Fruit fly (Drosophila melanogaster) whole organism, embryonic: ENCODE results near the gene Synd.

Experiments used
- Abd-B ChIP-seq: fragments of 200-800 bp; sonication (Bioruptor generic); optimal IDR thresholded peaks from 2 replicates; lab custom pipeline; 2018; ENCODE audit warnings: missing biosample characterization, mild to moderate bottlenecking, missing genetic modification characterization, moderate library complexity
- Atf6 ChIP-seq: fragments of 200-800 bp; sonication (Bioruptor generic); IDR thresholded peaks from 2 replicates; pipeline ENCODE4 v1.3.6; 2022; ENCODE audit warnings: missing biosample characterization, missing genetic modification characterization
- CG10431 ChIP-seq: fragments of 200-800 bp; sonication (Bioruptor generic); optimal IDR thresholded peaks from 3 replicates; lab custom pipeline; 2018; ENCODE audit warnings: missing biosample characterization, mild to moderate bottlenecking, missing genetic modification characterization
- CG13296 ChIP-seq: fragments of 200-800 bp; sonication (Bioruptor generic); optimal IDR thresholded peaks from 3 replicates; lab custom pipeline; 2018; ENCODE audit warnings: missing biosample characterization, mild to moderate bottlenecking, missing genetic modification characterization
- CG13624 ChIP-seq: fragments of 200-800 bp; sonication (Bioruptor generic); optimal IDR thresholded peaks from 2 replicates; lab custom pipeline; 2016; ENCODE audit warnings: missing biosample characterization, missing genetic modification characterization
- CG15514 ChIP-seq: fragments of 200-800 bp; sonication (Bioruptor generic); optimal IDR thresholded peaks from 3 replicates; lab custom pipeline; 2017; ENCODE audit warnings: missing biosample characterization, missing genetic modification characterization, mild to moderate bottlenecking, moderate library complexity, missing genetic modification reagents
- CG15696 ChIP-seq: fragments of 200-800 bp; sonication (Bioruptor generic); optimal IDR thresholded peaks from 2 replicates; lab custom pipeline; 2019; ENCODE audit warnings: missing biosample characterization, mild to moderate bottlenecking, missing genetic modification characterization, moderate library complexity
- CG1792 ChIP-seq: fragments of 200-800 bp; sonication (Bioruptor generic); optimal IDR thresholded peaks from 2 replicates; lab custom pipeline; 2016; ENCODE audit warnings: missing biosample characterization, missing genetic modification characterization
- CG3065 ChIP-seq: fragments of 200-800 bp; sonication (Bioruptor generic); optimal IDR thresholded peaks from 2 replicates; lab custom pipeline; 2016; ENCODE audit warnings: missing biosample characterization, missing genetic modification characterization
- CG32532 ChIP-seq: fragments of 200-800 bp; sonication (Bioruptor generic); IDR thresholded peaks from 2 replicates; pipeline ENCODE4 v1.3.6; 2022; ENCODE audit warnings: missing biosample characterization, missing genetic modification characterization
- CG32772 ChIP-seq: fragments of 200-800 bp; sonication (Bioruptor generic); IDR thresholded peaks from 2 replicates; pipeline ENCODE4 v1.3.6; 2022; ENCODE audit warnings: missing biosample characterization, missing genetic modification characterization
- CG4328 ChIP-seq: fragments of 200-800 bp; sonication (Bioruptor generic); optimal IDR thresholded peaks from 3 replicates; lab custom pipeline; 2017; ENCODE audit warnings: missing biosample characterization, missing genetic modification reagents, missing genetic modification characterization
- CG6175 ChIP-seq: fragments of 200-800 bp; sonication (Bioruptor generic); IDR thresholded peaks from 3 replicates; pipeline ENCODE4 v1.3.6; 2022; ENCODE audit warnings: missing biosample characterization, missing genetic modification characterization
- CG6254 ChIP-seq: fragments of 200-800 bp; sonication (Bioruptor generic); optimal IDR thresholded peaks from 3 replicates; lab custom pipeline; 2017; ENCODE audit warnings: mild to moderate bottlenecking, missing biosample characterization, missing genetic modification reagents, missing genetic modification characterization
- CG6765 ChIP-seq: fragments of 200-800 bp; sonication (Bioruptor generic); optimal IDR thresholded peaks from 3 replicates; lab custom pipeline; 2017; ENCODE audit warnings: missing biosample characterization, mild to moderate bottlenecking, missing genetic modification characterization
- CG7357 ChIP-seq: fragments of 200-800 bp; sonication (Bioruptor generic); IDR thresholded peaks from 3 replicates; pipeline ENCODE4 v1.3.6; 2022; ENCODE audit warnings: missing biosample characterization, missing genetic modification characterization
- CG7987 ChIP-seq: fragments of 200-800 bp; sonication (Bioruptor generic); optimal IDR thresholded peaks from 2 replicates; lab custom pipeline; 2018; ENCODE audit warnings: missing biosample characterization, mild to moderate bottlenecking, missing genetic modification characterization, moderate library complexity
- CG8089 ChIP-seq: fragments of 200-800 bp; sonication (Bioruptor generic); optimal IDR thresholded peaks from 3 replicates; lab custom pipeline; 2016; ENCODE audit warnings: missing biosample characterization, missing genetic modification characterization
- CG8765 ChIP-seq: fragments of 200-800 bp; sonication (Bioruptor generic); IDR thresholded peaks from 2 replicates; pipeline ENCODE4 v1.3.6; 2022; ENCODE audit warnings: missing biosample characterization, missing genetic modification characterization
- CG8924 ChIP-seq: fragments of 200-800 bp; optimal IDR thresholded peaks from 3 replicates; lab custom pipeline; 2019; ENCODE audit warnings: missing biosample characterization, mild to moderate bottlenecking, missing genetic modification characterization, moderate library complexity
- D19A ChIP-seq: fragments of 200-800 bp; optimal IDR thresholded peaks from 3 replicates; lab custom pipeline; 2019; ENCODE audit warnings: missing biosample characterization, mild to moderate bottlenecking, missing genetic modification characterization, moderate library complexity
- Dbx ChIP-seq: fragments of 200-800 bp; sonication (Bioruptor generic); IDR thresholded peaks from 3 replicates; pipeline ENCODE4 v1.3.6; 2022; ENCODE audit warnings: missing biosample characterization, missing genetic modification characterization
- Doc3 ChIP-seq: fragments of 200-800 bp; sonication (Bioruptor generic); IDR thresholded peaks from 3 replicates; pipeline ENCODE4 v1.3.6; 2022; ENCODE audit warnings: missing biosample characterization, missing genetic modification characterization; ENCODE audit not compliant: partially characterized antibody
- Drgx ChIP-seq: fragments of 200-800 bp; sonication (Bioruptor generic); IDR thresholded peaks from 2 replicates; pipeline ENCODE4 v1.3.6; 2022; ENCODE audit warnings: missing biosample characterization, missing genetic modification characterization
- Fer1 ChIP-seq: fragments of 200-800 bp; sonication (Bioruptor generic); optimal IDR thresholded peaks from 2 replicates; lab custom pipeline; 2017; ENCODE audit warnings: missing biosample characterization, mild to moderate bottlenecking, missing genetic modification characterization
- Gug ChIP-seq: fragments of 200-800 bp; sonication (Bioruptor generic); IDR thresholded peaks from 4 replicates; pipeline ENCODE4 v1.3.6; 2022; ENCODE audit warnings: missing biosample characterization, missing genetic modification characterization
- Hmx ChIP-seq: fragments of 200-800 bp; sonication (Bioruptor generic); optimal IDR thresholded peaks from 2 replicates; lab custom pipeline; 2016; ENCODE audit warnings: missing biosample characterization, missing genetic modification characterization
- Myb ChIP-seq: fragments of 200-800 bp; sonication (Bioruptor generic); optimal IDR thresholded peaks from 2 replicates; lab custom pipeline; 2016; ENCODE audit warnings: missing biosample characterization, missing genetic modification characterization
- PHDP ChIP-seq: fragments of 200-800 bp; sonication (Bioruptor generic); optimal IDR thresholded peaks from 3 replicates; lab custom pipeline; 2018; ENCODE audit warnings: missing biosample characterization, mild to moderate bottlenecking, missing genetic modification characterization, moderate library complexity
- Rfx ChIP-seq: fragments of 200-800 bp; sonication (Bioruptor generic); IDR thresholded peaks from 2 replicates; pipeline ENCODE4 v1.3.6; 2022; ENCODE audit warnings: missing biosample characterization, missing genetic modification characterization
- Side ChIP-seq: fragments of 200-800 bp; sonication (Bioruptor generic); optimal IDR thresholded peaks from 2 replicates; lab custom pipeline; 2016; ENCODE audit warnings: missing biosample characterization, missing genetic modification characterization
- Six4 ChIP-seq: fragments of 200-800 bp; sonication (Bioruptor generic); optimal IDR thresholded peaks from 2 replicates; lab custom pipeline; 2016; ENCODE audit warnings: missing biosample characterization, missing genetic modification characterization
- Stat92E ChIP-seq, 3 experiments: fragments of >200 bp in 2 of 3; fragments of 200-800 bp in 1 of 3; sonication (Bioruptor generic) in 1 of 3; optimal IDR thresholded peaks; 2 replicates each; lab custom pipeline; 2017 to 2019; ENCODE audit warnings: missing biosample characterization in 3 of 3, missing genetic modification characterization in 3 of 3, mild to moderate bottlenecking in 1 of 3, moderate library complexity in 1 of 3
- amos ChIP-seq: fragments of 200-800 bp; sonication (Bioruptor generic); IDR thresholded peaks from 2 replicates; pipeline ENCODE4 v1.3.6; 2022; ENCODE audit warnings: missing biosample characterization, missing genetic modification characterization; ENCODE audit not compliant: partially characterized antibody
- az2 ChIP-seq: fragments of 200-800 bp; sonication (Bioruptor generic); optimal IDR thresholded peaks from 3 replicates; lab custom pipeline; 2016; ENCODE audit warnings: missing biosample characterization, missing genetic modification characterization
- chinmo ChIP-seq: fragments of 200-800 bp; sonication (Bioruptor generic); IDR thresholded peaks from 4 replicates; pipeline ENCODE4 v1.3.6; 2022; ENCODE audit warnings: missing biosample characterization, missing genetic modification characterization; ENCODE audit not compliant: partially characterized antibody
- corto ChIP-seq: fragments of 200-800 bp; sonication (Bioruptor generic); optimal IDR thresholded peaks from 2 replicates; lab custom pipeline; 2016; ENCODE audit warnings: missing biosample characterization, mild to moderate bottlenecking, missing genetic modification characterization, moderate library complexity
- crol ChIP-seq: fragments of 200-800 bp; sonication (Bioruptor generic); IDR thresholded peaks from 2 replicates; pipeline ENCODE4 v1.3.6; 2022; ENCODE audit warnings: missing biosample characterization, missing genetic modification characterization
- danr ChIP-seq: fragments of 200-800 bp; sonication (Bioruptor generic); IDR thresholded peaks from 2 replicates; pipeline ENCODE4 v1.3.6; 2022; ENCODE audit warnings: missing biosample characterization, missing genetic modification characterization
- exex ChIP-seq: fragments of 200-800 bp; sonication (Bioruptor generic); optimal IDR thresholded peaks from 4 replicates; lab custom pipeline; 2018; ENCODE audit warnings: missing biosample characterization, mild to moderate bottlenecking, missing genetic modification characterization, moderate library complexity
- fd96Cb ChIP-seq: fragments of 200-800 bp; sonication (Bioruptor generic); optimal IDR thresholded peaks from 2 replicates; lab custom pipeline; 2018; ENCODE audit warnings: missing biosample characterization, mild to moderate bottlenecking, missing genetic modification characterization, moderate library complexity
- fu2 ChIP-seq: fragments of 200-800 bp; sonication (Bioruptor generic); optimal IDR thresholded peaks from 2 replicates; lab custom pipeline; 2016; ENCODE audit warnings: missing biosample characterization, missing genetic modification characterization
- gcm ChIP-seq: fragments of 200-800 bp; sonication (Bioruptor generic); optimal IDR thresholded peaks from 2 replicates; lab custom pipeline; 2019; ENCODE audit warnings: missing biosample characterization, mild to moderate bottlenecking, missing genetic modification characterization, moderate library complexity
- gem ChIP-seq: fragments of 200-800 bp; sonication (Bioruptor generic); optimal IDR thresholded peaks from 2 replicates; lab custom pipeline; 2019; ENCODE audit warnings: missing biosample characterization, mild to moderate bottlenecking, missing genetic modification characterization, moderate library complexity
- h ChIP-seq: fragments of >200 bp; optimal IDR thresholded peaks from 2 replicates; lab custom pipeline; 2017
- jigr1 ChIP-seq: fragments of 200-800 bp; sonication (Bioruptor generic); IDR thresholded peaks from 3 replicates; pipeline ENCODE4 v1.3.6; 2022; ENCODE audit warnings: missing biosample characterization, missing genetic modification characterization
- pb ChIP-seq: fragments of 200-800 bp; sonication (Bioruptor generic); optimal IDR thresholded peaks from 3 replicates; lab custom pipeline; 2016; ENCODE audit warnings: missing biosample characterization, missing genetic modification characterization
- phol ChIP-seq: fragments of 200-800 bp; sonication (Bioruptor generic); optimal IDR thresholded peaks from 3 replicates; lab custom pipeline; 2018; ENCODE audit warnings: missing biosample characterization, mild to moderate bottlenecking, missing genetic modification characterization, moderate library complexity
- sim ChIP-seq: fragments of 200-800 bp; sonication (Bioruptor generic); IDR thresholded peaks from 2 replicates; pipeline ENCODE4 v1.3.6; 2022; ENCODE audit warnings: missing biosample characterization, missing genetic modification characterization

The Synd gene

DNA sequence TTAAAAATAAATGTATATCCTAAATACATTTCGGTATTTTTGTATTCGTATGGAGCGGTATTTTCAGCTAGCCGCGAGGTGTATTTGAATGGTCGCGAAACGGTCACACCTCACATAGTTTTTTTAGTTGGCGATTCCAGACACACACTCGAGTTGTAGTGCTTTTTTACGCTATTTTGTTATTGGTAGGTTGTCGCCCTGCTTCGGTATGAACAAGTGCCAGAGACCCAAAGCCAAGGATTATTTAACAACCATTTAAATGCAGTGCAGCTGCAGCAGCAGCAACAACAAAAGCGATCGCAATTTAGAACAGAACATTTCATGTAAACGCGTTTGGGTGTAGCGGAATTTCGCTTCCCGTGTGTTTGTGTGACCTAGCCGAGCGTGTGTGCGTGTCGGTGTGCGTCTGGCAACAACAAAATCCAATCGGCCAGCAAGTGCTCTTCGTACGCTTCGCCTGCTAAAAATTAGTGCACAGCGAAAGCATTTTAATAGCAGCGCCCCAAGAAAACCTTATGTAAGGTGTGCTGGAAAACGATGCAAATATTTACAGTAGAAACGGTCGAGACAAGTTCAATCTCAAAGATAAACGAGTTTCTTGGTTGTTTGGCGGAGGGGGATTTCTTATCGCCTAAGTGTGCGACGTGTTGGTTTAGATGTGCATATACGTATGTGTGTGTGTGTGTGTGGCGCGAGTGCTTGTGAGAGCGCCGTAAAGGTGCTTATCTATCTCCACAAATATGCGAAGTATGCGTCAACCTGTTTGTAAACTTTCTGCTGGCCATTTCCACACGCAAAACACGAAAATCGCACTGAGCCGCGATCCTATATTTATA is at the start of gene Synd:
Gene Synd (plus strand): TSS at position 111 of the 836 bp plus-strand sequence.
- peak; percentile 23 for TF ChIP-seq Myb
- TF ChIP-seq CG32532 (GFP tag; lab: Robert Waterston, UW): peak; percentile 24; the same call in 1 of the 2 replicates
- peak; percentile 24 for TF ChIP-seq CG13624 (GFP tag; lab: Kevin White, UChicago)
- 0 out of 4 replicates have a peak, but pooled peaks have one; percentile 38 for TF ChIP-seq chinmo (GFP tag; lab: Robert Waterston, UW)
- no peak for TF ChIP-seq Dbx (GFP tag; lab: Robert Waterston, UW)
- peak; percentile 63 for TF ChIP-seq CG8924 (tag; lab: Kevin White, UChicago)
- no peak for TF ChIP-seq h
- no peak for TF ChIP-seq Doc3 (GFP tag; lab: Robert Waterston, UW)
- no peak for TF ChIP-seq sim (GFP tag; lab: Robert Waterston, UW)
- no peak for TF ChIP-seq Abd-B (GFP tag; lab: Kevin White, UChicago)
- TF ChIP-seq pb (GFP tag; lab: Kevin White, UChicago): no peak
- TF ChIP-seq Six4 (GFP tag; lab: Kevin White, UChicago): no peak
- no peak for TF ChIP-seq fu2
- TF ChIP-seq gcm (GFP tag; lab: Kevin White, UChicago): peak; percentile 7
- TF ChIP-seq gem (tag; lab: Kevin White, UChicago): peak; percentile 5
- TF ChIP-seq fd96Cb (tag; lab: Kevin White, UChicago): no peak
- TF ChIP-seq CG4328: no peak
- TF ChIP-seq CG10431 (GFP tag; lab: Kevin White, UChicago): peak; percentile 79
- TF ChIP-seq CG15696 (tag; lab: Kevin White, UChicago): no peak
- no peak for TF ChIP-seq CG3065 (GFP tag; lab: Kevin White, UChicago)
- peak; percentile 22 for TF ChIP-seq D19A (tag; lab: Kevin White, UChicago)
- 0 out of 2 replicates have a peak, but pooled peaks have one; percentile 26 for TF ChIP-seq crol (GFP tag; lab: Robert Waterston, UW)
- no peak for TF ChIP-seq Hmx (GFP tag; lab: Kevin White, UChicago)
- peak; percentile 62 for TF ChIP-seq CG13296 (GFP tag; lab: Kevin White, UChicago)
- TF ChIP-seq Atf6 (GFP tag; lab: Robert Waterston, UW): no peak
- peak; percentile 24; the same call in 1 of the 3 replicates for TF ChIP-seq CG7357
- no peak for TF ChIP-seq phol (tag; lab: Kevin White, UChicago)
- peak; percentile 18; the same call in 1 of the 2 replicates for TF ChIP-seq amos (GFP tag; lab: Robert Waterston, UW)
- TF ChIP-seq CG8765 (GFP tag; lab: Robert Waterston, UW): no peak
- no peak for TF ChIP-seq CG1792 (GFP tag; lab: Kevin White, UChicago)
- TF ChIP-seq CG6254 (GFP tag; lab: Kevin White, UChicago): no peak
- TF ChIP-seq PHDP (tag; lab: Kevin White, UChicago): peak; percentile 13
- TF ChIP-seq CG15514 (GFP tag; lab: Kevin White, UChicago): peak; percentile 25
- peak in 1 of 3 experiments; percentile 40 for TF ChIP-seq Stat92E (GFP tag; optimal IDR thresholded peaks at IDR 0.05; lab: Kevin White, UChicago)
- TF ChIP-seq jigr1 (GFP tag; lab: Robert Waterston, UW): no peak
- TF ChIP-seq CG8089: no peak
- TF ChIP-seq Fer1 (GFP tag; lab: Kevin White, UChicago): peak; percentile 58
- no peak for TF ChIP-seq Gug (GFP tag; lab: Robert Waterston, UW)
- TF ChIP-seq Rfx (GFP tag; lab: Robert Waterston, UW): peak; percentile 16; the same call in 1 of the 2 replicates
- no peak for TF ChIP-seq Side (GFP tag; lab: Kevin White, UChicago)
- no peak for TF ChIP-seq CG7987 (GFP tag; lab: Kevin White, UChicago)
- TF ChIP-seq Drgx: 0 out of 2 replicates have a peak, but pooled peaks have one; percentile 16
- no peak for TF ChIP-seq corto (GFP tag; lab: Kevin White, UChicago)
- no peak for TF ChIP-seq CG6765
- TF ChIP-seq az2: no peak
- TF ChIP-seq exex (tag; lab: Kevin White, UChicago): peak; percentile 39
- peak; percentile 41; the same call in 1 of the 2 replicates for TF ChIP-seq CG32772
- no peak for TF ChIP-seq CG6175 (GFP tag; lab: Robert Waterston, UW)
- TF ChIP-seq danr (GFP tag; lab: Robert Waterston, UW): no peak
